Worm (Caenorhabditis elegans) whole organism, L4 larva: ENCODE data around the gene C10C5.7.

Experiments used
- D1046.2 ChIP-seq: fragments of 200-800 bp; sonication (Bioruptor generic); IDR thresholded peaks from 2 replicates; pipeline ENCODE4 v1.3.6; 2022; ENCODE audit warnings: missing genetic modification characterization, missing compliant biosample characterization
- F10B5.3 ChIP-seq: sonication (generic microtip); optimal IDR thresholded peaks from 2 replicates; lab custom pipeline; 2016; ENCODE audit warnings: mild to moderate bottlenecking, missing genetic modification characterization, missing compliant biosample characterization
- F49E8.2 ChIP-seq: sonication (generic microtip); optimal IDR thresholded peaks from 2 replicates; lab custom pipeline; 2016; ENCODE audit warnings: missing compliant biosample characterization, mild to moderate bottlenecking, missing genetic modification characterization, borderline replicate concordance
- T20F7.1 ChIP-seq: fragments of 200-800 bp; sonication (Bioruptor generic); optimal IDR thresholded peaks from 2 replicates; lab custom pipeline; 2018; ENCODE audit warnings: mild to moderate bottlenecking, missing genetic modification characterization, missing compliant biosample characterization
- Y105C5A.15 ChIP-seq: fragments of 200-800 bp; sonication (Bioruptor generic); IDR thresholded peaks from 2 replicates; pipeline ENCODE4 v1.3.6; 2022; ENCODE audit warnings: missing genetic modification characterization, missing compliant biosample characterization
- aha-1 ChIP-seq: fragments of 150-350 bp; peaks from one replicate; lab custom pipeline; 2014; ENCODE audit warnings: missing biosample characterization, missing genetic modification characterization
- ama-1 ChIP-seq: fragments of 150-350 bp; optimal IDR thresholded peaks from 2 replicates; lab custom pipeline; 2014; ENCODE audit warnings: inconsistent platforms, mixed read lengths
- ceh-32 ChIP-seq: sonication (generic microtip); optimal IDR thresholded peaks from 2 replicates; lab custom pipeline; 2016; ENCODE audit warnings: mild to moderate bottlenecking, missing genetic modification characterization, missing compliant biosample characterization; ENCODE audit not compliant: poor library complexity
- ceh-82 ChIP-seq: sonication (generic microtip); optimal IDR thresholded peaks from 2 replicates; lab custom pipeline; 2017; ENCODE audit warnings: missing biosample characterization, missing genetic modification characterization
- ctbp-1 ChIP-seq: fragments of 200-800 bp; sonication (Bioruptor generic); IDR thresholded peaks from 2 replicates; pipeline ENCODE4 v1.3.6; 2022; ENCODE audit warnings: missing genetic modification reagents, missing genetic modification characterization, missing compliant biosample characterization
- daf-12 ChIP-seq: fragments of 150-350 bp; optimal IDR thresholded peaks from 2 replicates; lab custom pipeline; 2014; ENCODE audit warnings: missing biosample characterization, missing genetic modification reagents, missing genetic modification characterization
- daf-19 ChIP-seq: fragments of 200-800 bp; sonication (Bioruptor generic); conservative IDR thresholded peaks from 2 replicates; pipeline ENCODE4 v1.3.6; 2022; ENCODE audit warnings: missing genetic modification characterization, missing compliant biosample characterization
- dmd-6 ChIP-seq: fragments of 200-800 bp; sonication (Bioruptor generic); IDR thresholded peaks from 2 replicates; pipeline ENCODE4 v1.3.6; 2022; ENCODE audit warnings: missing genetic modification reagents, missing genetic modification characterization, missing compliant biosample characterization
- dpl-1 ChIP-seq: fragments of 150-350 bp; optimal IDR thresholded peaks from 2 replicates; lab custom pipeline; 2014; ENCODE audit warnings: missing biosample characterization, missing genetic modification reagents, missing genetic modification characterization
- dve-1 ChIP-seq: sonication (generic microtip); optimal IDR thresholded peaks from 2 replicates; lab custom pipeline; 2017; ENCODE audit warnings: antibody characterized with exemption, mild to moderate bottlenecking, missing genetic modification characterization, missing compliant biosample characterization; ENCODE audit not compliant: insufficient read depth
- gei-8 ChIP-seq: fragments of 200-800 bp; sonication (Bioruptor generic); optimal IDR thresholded peaks from 2 replicates; lab custom pipeline; 2018; ENCODE audit warnings: mild to moderate bottlenecking, missing genetic modification characterization, missing compliant biosample characterization
- hlh-11 ChIP-seq: fragments of 200-800 bp; sonication (Bioruptor generic); optimal IDR thresholded peaks from 2 replicates; lab custom pipeline; 2018; ENCODE audit warnings: mild to moderate bottlenecking, missing genetic modification characterization, missing compliant biosample characterization
- hlh-30 ChIP-seq: sonication (generic microtip); optimal IDR thresholded peaks from 2 replicates; lab custom pipeline; 2017; ENCODE audit warnings: antibody characterized with exemption, mild to moderate bottlenecking, missing genetic modification characterization, missing compliant biosample characterization; ENCODE audit not compliant: insufficient read depth
- hmg-1.1 ChIP-seq: fragments of 200-800 bp; sonication (Bioruptor generic); IDR thresholded peaks from 2 replicates; pipeline ENCODE4 v1.3.6; 2022; ENCODE audit warnings: missing genetic modification reagents, missing genetic modification characterization, missing compliant biosample characterization
- jun-1 ChIP-seq: fragments of 150-350 bp; optimal IDR thresholded peaks from 2 replicates; lab custom pipeline; 2014; ENCODE audit warnings: missing biosample characterization, missing genetic modification reagents, missing genetic modification characterization
- lim-7 ChIP-seq: fragments of 200-800 bp; sonication (Bioruptor generic); IDR thresholded peaks from 2 replicates; pipeline ENCODE4 v1.3.6; 2022; ENCODE audit warnings: missing genetic modification characterization, missing compliant biosample characterization
- lin-13 ChIP-seq: fragments of 150-350 bp; optimal IDR thresholded peaks from 2 replicates; lab custom pipeline; 2014; ENCODE audit warnings: missing biosample characterization, missing genetic modification reagents, missing genetic modification characterization
- lin-15B ChIP-seq: fragments of 150-350 bp; sonication (generic microtip); optimal IDR thresholded peaks from 3 replicates; lab custom pipeline; 2014; ENCODE audit warnings: missing biosample characterization, missing genetic modification characterization
- lin-29 ChIP-seq: fragments of 200-800 bp; sonication (Bioruptor generic); IDR thresholded peaks from 2 replicates; pipeline ENCODE4 v1.3.6; 2022; ENCODE audit warnings: missing genetic modification reagents, missing genetic modification characterization, missing compliant biosample characterization
- lin-38 ChIP-seq: fragments of 200-800 bp; sonication (Bioruptor generic); IDR thresholded peaks from 2 replicates; pipeline ENCODE4 v1.3.6; 2022; ENCODE audit warnings: missing genetic modification reagents, missing genetic modification characterization, missing compliant biosample characterization
- lir-3 ChIP-seq: sonication (generic microtip); optimal IDR thresholded peaks from 2 replicates; lab custom pipeline; 2016; ENCODE audit warnings: mild to moderate bottlenecking, missing genetic modification characterization, missing compliant biosample characterization
- madf-5 ChIP-seq, 2 experiments: fragments of 200-800 bp; sonication (Bioruptor generic); IDR thresholded peaks; 2 replicates each; pipeline ENCODE4 v1.3.6; 2022; ENCODE audit warnings: missing compliant biosample characterization in 2 of 2, missing genetic modification characterization in 2 of 2
- madf-9 ChIP-seq: fragments of 200-800 bp; sonication (Bioruptor generic); conservative IDR thresholded peaks from 2 replicates; pipeline ENCODE4 v1.3.6; 2022; ENCODE audit warnings: missing genetic modification reagents, missing genetic modification characterization, missing compliant biosample characterization
- mdt-29 ChIP-seq: fragments of 200-800 bp; sonication (Bioruptor generic); IDR thresholded peaks from 2 replicates; pipeline ENCODE4 v1.3.6; 2022; ENCODE audit warnings: missing genetic modification reagents, missing genetic modification characterization, missing compliant biosample characterization
- mep-1 ChIP-seq: fragments of 150-350 bp; sonication (generic microtip); optimal IDR thresholded peaks from 3 replicates; lab custom pipeline; 2014; ENCODE audit warnings: missing biosample characterization, missing genetic modification characterization
- nhr-237 ChIP-seq: sonication (generic microtip); optimal IDR thresholded peaks from 2 replicates; lab custom pipeline; 2017; ENCODE audit warnings: missing biosample characterization, missing genetic modification characterization
- nhr-25 ChIP-seq: sonication (generic microtip); optimal IDR thresholded peaks from 2 replicates; lab custom pipeline; 2017; ENCODE audit warnings: missing genetic modification characterization, mild to moderate bottlenecking, missing compliant biosample characterization, antibody characterized with exemption, moderate library complexity, borderline replicate concordance; ENCODE audit not compliant: insufficient read depth
- nhr-28 ChIP-seq: fragments of 150-350 bp; optimal IDR thresholded peaks from 2 replicates; lab custom pipeline; 2014; ENCODE audit warnings: missing biosample characterization, missing genetic modification characterization
- nhr-48 ChIP-seq: sonication (generic microtip); optimal IDR thresholded peaks from 2 replicates; lab custom pipeline; 2016; ENCODE audit warnings: mild to moderate bottlenecking, missing genetic modification characterization, missing compliant biosample characterization
- nhr-6 ChIP-seq: fragments of 150-350 bp; optimal IDR thresholded peaks from 2 replicates; lab custom pipeline; 2014; ENCODE audit warnings: missing biosample characterization, missing genetic modification characterization
- nhr-76 ChIP-seq: fragments of 150-350 bp; optimal IDR thresholded peaks from 2 replicates; lab custom pipeline; 2014; ENCODE audit warnings: missing biosample characterization, missing genetic modification characterization
- pha-4 ChIP-seq, 2 experiments: fragments of 150-350 bp in 1 of 2; fragments of 200-800 bp in 1 of 2; sonication (Bioruptor generic) in 1 of 2; IDR thresholded peaks in 1 of 2; optimal IDR thresholded peaks in 1 of 2; 2 replicates each; pipeline versions ENCODE4 v1.3.6 to Lab custom; 2014 to 2022; ENCODE audit warnings: missing genetic modification characterization in 2 of 2, missing genetic modification reagents in 2 of 2, missing biosample characterization in 1 of 2, missing compliant biosample characterization in 1 of 2
- pqm-1 ChIP-seq: sonication (generic microtip); optimal IDR thresholded peaks from 2 replicates; lab custom pipeline; 2017; ENCODE audit warnings: missing biosample characterization, missing genetic modification characterization
- rbr-2 ChIP-seq: sonication (generic microtip); optimal IDR thresholded peaks from 2 replicates; lab custom pipeline; 2016; ENCODE audit warnings: missing genotype, missing genetic modification characterization, missing compliant biosample characterization
- sdz-12 ChIP-seq: fragments of 200-800 bp; sonication (Bioruptor generic); optimal IDR thresholded peaks from 2 replicates; lab custom pipeline; 2018; ENCODE audit warnings: mild to moderate bottlenecking, missing genetic modification characterization, missing compliant biosample characterization
- tag-97 ChIP-seq: fragments of 200-800 bp; sonication (Bioruptor generic); IDR thresholded peaks from 2 replicates; pipeline ENCODE4 v1.3.6; 2022; ENCODE audit warnings: missing genetic modification characterization, missing compliant biosample characterization
- tra-1 ChIP-seq: fragments of 200-800 bp; sonication (Bioruptor generic); IDR thresholded peaks from 2 replicates; pipeline ENCODE4 v1.3.6; 2022; ENCODE audit warnings: missing genetic modification reagents, missing genetic modification characterization, missing compliant biosample characterization
- unc-130 ChIP-seq: sonication (generic microtip); optimal IDR thresholded peaks from 2 replicates; lab custom pipeline; 2016; ENCODE audit warnings: missing genetic modification reagents, missing genetic modification characterization, missing compliant biosample characterization
- unc-39 ChIP-seq: sonication (generic microtip); optimal IDR thresholded peaks from 2 replicates; lab custom pipeline; 2017; ENCODE audit warnings: missing biosample characterization, missing genetic modification characterization
- unc-62 ChIP-seq, 3 experiments: fragments of 150-350 bp in 1 of 3; sonication (generic microtip); optimal IDR thresholded peaks in 2 of 3; peaks in 1 of 3; 1 replicate in 1 of 3; 2 replicates in 2 of 3; lab custom pipeline; 2014 to 2017; ENCODE audit warnings: missing biosample characterization in 3 of 3, missing genetic modification characterization in 3 of 3, missing genetic modification reagents in 3 of 3, missing genotype in 1 of 3
- zfp-3 ChIP-seq: fragments of 200-800 bp; sonication (Bioruptor generic); conservative IDR thresholded peaks from 2 replicates; pipeline ENCODE4 v1.3.6; 2022; ENCODE audit warnings: missing genetic modification reagents, missing genetic modification characterization, missing compliant biosample characterization
- zip-2 ChIP-seq: fragments of 150-350 bp; optimal IDR thresholded peaks from 2 replicates; lab custom pipeline; 2014; ENCODE audit warnings: missing biosample characterization, missing genetic modification characterization
- ztf-11 ChIP-seq: fragments of 150-350 bp; optimal IDR thresholded peaks from 2 replicates; lab custom pipeline; 2014; ENCODE audit warnings: missing biosample characterization, missing genetic modification characterization

Gene C10C5.7

ce11 chrIV:9378272-9378671 lies 6.7 kb upstream of the C10C5.7 start, which contains the start of gene C10C5.4:
Gene C10C5.4 (plus strand): TSS chrIV:9378552.
- no peak for TF ChIP-seq Y105C5A.15
- peak; percentile 34 for TF ChIP-seq nhr-48 (tag; lab: Kevin White, UChicago)
- no peak for TF ChIP-seq F10B5.3
- no peak for TF ChIP-seq lin-13 (GFP tag; lab: Kevin White, UChicago)
- TF ChIP-seq unc-62 (GFP tag; optimal IDR thresholded peaks at IDR 0.05 in 1 of 2; lab: Kevin White, UChicago) = peak in 1 of 2 experiments; percentile 38
- TF ChIP-seq unc-62 (tag; optimal IDR thresholded peaks at IDR 0.05; lab: Kevin White, UChicago) = no peak
- no peak for TF ChIP-seq daf-12 (tag; lab: Kevin White, UChicago)
- TF ChIP-seq F49E8.2 (tag; lab: Kevin White, UChicago) = no peak
- TF ChIP-seq dmd-6 = peak; percentile 79
- TF ChIP-seq T20F7.1 = no peak
- no peak for TF ChIP-seq zfp-3 (GFP tag; lab: Robert Waterston, UW)
- peak; percentile 68 for TF ChIP-seq dve-1 (tag; lab: Kevin White, UChicago)
- peak; percentile 15 for TF ChIP-seq hlh-11
- TF ChIP-seq ceh-82 = no peak

ce11 chrIV:9381136-9381535 lies 3.8 kb upstream of the C10C5.7 start, which contains the start of gene C10C5.5:
Gene C10C5.5 (plus strand): TSS chrIV:9381436.
- TF ChIP-seq madf-9 = no peak
- peak; percentile 17 for TF ChIP-seq aha-1
- TF ChIP-seq lim-7 (GFP tag; lab: Robert Waterston, UW) = no peak
- no peak for TF ChIP-seq lin-29 (GFP tag; lab: Robert Waterston, UW)
- TF ChIP-seq nhr-237 (tag; lab: Kevin White, UChicago) = no peak

- TF ChIP-seq D1046.2 (GFP tag; lab: Robert Waterston, UW) (no peak), F10B5.3 (no peak), pha-4 (GFP tag; IDR thresholded peaks at IDR 0.05; lab: Robert Waterston, UW) (no peak), pha-4 (tag; optimal IDR thresholded peaks at IDR 0.05; lab: Kevin White, UChicago) (no peak), ztf-11 (tag; lab: Kevin White, UChicago) (no peak), sdz-12 (GFP tag; lab: Kevin White, UChicago) (no peak), madf-5 (GFP tag; IDR thresholded peaks at IDR 0.05; lab: Robert Waterston, UW) (no peak), nhr-6 (peak; percentile 46), hlh-30 (peak; percentile 90), jun-1 (tag; lab: Kevin White, UChicago) (no peak), lin-38 (GFP tag; lab: Robert Waterston, UW) (peak; percentile 94), pqm-1 (tag; lab: Kevin White, UChicago) (no peak), mep-1 (tag; lab: Kevin White, UChicago) (peak; percentile 45), unc-39 (no peak), rbr-2 (tag; lab: Kevin White, UChicago) (peak; percentile 26), zip-2 (no peak), nhr-25 (no peak), mdt-29 (GFP tag; lab: Robert Waterston, UW) (no peak), unc-130 (GFP tag; lab: Kevin White, UChicago) (no peak), hmg-1.1 (GFP tag; lab: Robert Waterston, UW) (no peak), daf-19 (GFP tag; lab: Robert Waterston, UW) (no peak), lin-29 (GFP tag; lab: Robert Waterston, UW) (no peak), lin-15B (tag; lab: Kevin White, UChicago) (no peak), gei-8 (no peak), dmd-6 (no peak), lir-3 (tag; lab: Kevin White, UChicago) (no peak), tag-97 (no peak), ama-1 (no peak), nhr-28 (peak; percentile 32), nhr-76 (tag; lab: Kevin White, UChicago) (no peak), ctbp-1 (GFP tag; lab: Robert Waterston, UW) (no peak), dpl-1 (GFP tag; lab: Kevin White, UChicago) (peak; percentile 93), ceh-32 (tag; lab: Kevin White, UChicago) (no peak), tra-1 (GFP tag; lab: Robert Waterston, UW) (no peak)
Observed at ce11 chrIV:9386038-9386437, 1.1 kb downstream of the C10C5.7 start, which contains the start of gene daf-15. Gene daf-15 (plus strand): TSS chrIV:9386208.
